Comparison of ENCODE assay signal across 5 worm cellular contexts in genomic region chrV:11445375-11445774, ce11.
TF ChIP-seq lines count a peak whose summit lies in the region.

No protein-coding gene starts in this region.

TF ChIP-seq in whole organism, L1 larva, 84 proteins besides CTCF, POLR2A, EP300 and RAD21 (continues in another document):
- TF ChIP-seq ceh-90 (tag; optimal IDR thresholded peaks at IDR 0.05; lab: Kevin White, UChicago) = no peak
- no peak for TF ChIP-seq fkh-8 (tag; optimal IDR thresholded peaks at IDR 0.05; lab: Kevin White, UChicago)
- TF ChIP-seq elt-3 (tag; optimal IDR thresholded peaks at IDR 0.05; lab: Kevin White, UChicago) = no peak
- no peak for TF ChIP-seq lsy-2 (tag; optimal IDR thresholded peaks at IDR 0.05; lab: Kevin White, UChicago)
- no peak for TF ChIP-seq dsc-1 (tag; optimal IDR thresholded peaks at IDR 0.05; lab: Kevin White, UChicago)
- TF ChIP-seq aly-2 (tag; optimal IDR thresholded peaks at IDR 0.05; lab: Kevin White, UChicago) = no peak
- TF ChIP-seq pax-3 (tag; optimal IDR thresholded peaks at IDR 0.05; lab: Kevin White, UChicago) = no peak
- TF ChIP-seq blmp-1 (tag; optimal IDR thresholded peaks at IDR 0.05; lab: Kevin White, UChicago) = no peak
- no peak for TF ChIP-seq C04F5.9 (tag; optimal IDR thresholded peaks at IDR 0.05; lab: Kevin White, UChicago)
- TF ChIP-seq lin-15B (tag; optimal IDR thresholded peaks at IDR 0.05; lab: Kevin White, UChicago) = no peak
- TF ChIP-seq unc-130 (tag; optimal IDR thresholded peaks at IDR 0.05; lab: Kevin White, UChicago) = no peak
- no peak for TF ChIP-seq sox-4 (tag; optimal IDR thresholded peaks at IDR 0.05; lab: Kevin White, UChicago)
- peak; percentile 7 for TF ChIP-seq unc-86 (tag; optimal IDR thresholded peaks at IDR 0.05; lab: Kevin White, UChicago)
- no peak for TF ChIP-seq mep-1 (tag; optimal IDR thresholded peaks at IDR 0.05; lab: Kevin White, UChicago)
- no peak for TF ChIP-seq ces-1 (GFP tag; optimal IDR thresholded peaks at IDR 0.05; lab: Kevin White, UChicago)
- no peak for TF ChIP-seq ama-1 (optimal IDR thresholded peaks at IDR 0.05; lab: Kevin White, UChicago)
- TF ChIP-seq fos-1 (tag; optimal IDR thresholded peaks at IDR 0.05; lab: Kevin White, UChicago) = no peak
- no peak for TF ChIP-seq nhr-77 (tag; optimal IDR thresholded peaks at IDR 0.05; lab: Kevin White, UChicago)
- no peak for TF ChIP-seq mab-9 (GFP tag; IDR thresholded peaks at IDR 0.05; lab: Robert Waterston, UW)
- TF ChIP-seq egl-13 (tag; optimal IDR thresholded peaks at IDR 0.05; lab: Kevin White, UChicago) = no peak

TF ChIP-seq in whole organism, L3 larva, 47 proteins besides CTCF, POLR2A, EP300 and RAD21:
- TF ChIP-seq lin-39 (tag; optimal IDR thresholded peaks at IDR 0.05; lab: Kevin White, UChicago) (peak; percentile 73), ztf-4 (tag; optimal IDR thresholded peaks at IDR 0.05; lab: Kevin White, UChicago) (no peak), snpc-4 (tag; optimal IDR thresholded peaks at IDR 0.05; lab: Kevin White, UChicago) (peak; percentile 20), egl-5 (tag; optimal IDR thresholded peaks at IDR 0.05; lab: Kevin White, UChicago) (peak; percentile 48), egl-27 (tag; optimal IDR thresholded peaks at IDR 0.05; lab: Kevin White, UChicago) (no peak), hmg-11 (tag; optimal IDR thresholded peaks at IDR 0.05; lab: Kevin White, UChicago) (peak; percentile 30), unc-62 (GFP tag; optimal IDR thresholded peaks at IDR 0.05; lab: Kevin White, UChicago) (peak; percentile 52), lin-15B (tag; optimal IDR thresholded peaks at IDR 0.05; lab: Kevin White, UChicago) (no peak), ceh-9 (tag; optimal IDR thresholded peaks at IDR 0.05; lab: Kevin White, UChicago) (no peak), ceh-28 (tag; optimal IDR thresholded peaks at IDR 0.05; lab: Kevin White, UChicago) (peak; percentile 28), nfya-1 (tag; optimal IDR thresholded peaks at IDR 0.05; lab: Kevin White, UChicago; ENCODE audit: insufficient read depth) (peak; percentile 86)
TF ChIP-seq in whole organism, L3 larva: peak in this region for 7.

TF ChIP-seq in whole organism, early embryonic, 17 proteins besides CTCF, POLR2A, EP300 and RAD21:
- TF ChIP-seq hmg-4 (GFP tag; optimal IDR thresholded peaks at IDR 0.05; lab: Kevin White, UChicago) (peak; percentile 25), tra-4 (tag; optimal IDR thresholded peaks at IDR 0.05; lab: Kevin White, UChicago) (no peak)

TF ChIP-seq in whole organism, midembryonic, 9 proteins besides CTCF, POLR2A, EP300 and RAD21:
- TF ChIP-seq cog-1 (tag; optimal IDR thresholded peaks at IDR 0.05; lab: Kevin White, UChicago) (no peak), T22C8.4 (GFP tag; IDR thresholded peaks at IDR 0.05; lab: Robert Waterston, UW) (peak; percentile 41; the same call in 1 of the 2 replicates)

TF ChIP-seq in whole organism, young adult, 124 proteins besides CTCF, POLR2A, EP300 and RAD21:
- TF ChIP-seq cebp-2 (GFP tag; IDR thresholded peaks at IDR 0.05; lab: Robert Waterston, UW) (0 out of 2 replicates have a peak, but pooled peaks have one; percentile 37), zfh-2 (GFP tag; conservative IDR thresholded peaks at IDR 0.05; lab: Robert Waterston, UW) (peak; percentile 82), hrde-1 (tag; optimal IDR thresholded peaks at IDR 0.05; lab: Kevin White, UChicago; ENCODE audit: borderline replicate concordance) (no peak), madf-10 (tag; optimal IDR thresholded peaks at IDR 0.05; lab: Kevin White, UChicago) (peak; percentile 33)
